Worm (Caenorhabditis elegans) whole organism, early embryonic: ENCODE data around the gene hdl-2.

Experiments
- F13C5.2 ChIP-seq: sonication (generic microtip); optimal IDR thresholded peaks from 2 replicates; lab custom pipeline; 2017; ENCODE audit warnings: mild to moderate bottlenecking, missing genetic modification characterization, inconsistent platforms, missing compliant biosample characterization
- ama-1 ChIP-seq: fragments of 150-350 bp; optimal IDR thresholded peaks from 2 replicates; lab custom pipeline; 2014
- ceh-36 ChIP-seq: sonication (generic microtip); optimal IDR thresholded peaks from 2 replicates; lab custom pipeline; 2016; ENCODE audit warnings: missing genetic modification characterization, inconsistent platforms, missing compliant biosample characterization
- flt-1 ChIP-seq: fragments of 200-800 bp; sonication (Bioruptor generic); IDR thresholded peaks from 2 replicates; pipeline ENCODE4 v1.3.6; 2022; ENCODE audit warnings: missing genetic modification characterization, missing compliant biosample characterization
- hmg-4 ChIP-seq: fragments of 200-800 bp; sonication (Bioruptor generic); optimal IDR thresholded peaks from 2 replicates; lab custom pipeline; 2018; ENCODE audit warnings: mild to moderate bottlenecking, missing genetic modification characterization, missing compliant biosample characterization
- hnd-1 ChIP-seq: sonication (generic microtip); optimal IDR thresholded peaks from 2 replicates; lab custom pipeline; 2016; ENCODE audit warnings: missing genetic modification characterization, missing compliant biosample characterization
- tbx-37 ChIP-seq: fragments of 200-800 bp; sonication (Bioruptor generic); conservative IDR thresholded peaks from 2 replicates; pipeline ENCODE4 v1.3.6; 2022; ENCODE audit warnings: missing genetic modification reagents, missing genetic modification characterization, missing compliant biosample characterization
- tra-4 ChIP-seq: sonication (generic microtip); optimal IDR thresholded peaks from 2 replicates; lab custom pipeline; 2017; ENCODE audit warnings: missing genetic modification characterization, missing compliant biosample characterization

- TF ChIP-seq ama-1 (no peak), hnd-1 (tag; lab: Kevin White, UChicago) (no peak), F13C5.2 (tag; lab: Kevin White, UChicago) (no peak), tra-4 (tag; lab: Kevin White, UChicago) (no peak), tbx-37 (GFP tag; lab: Robert Waterston, UW) (no peak), hmg-4 (GFP tag; lab: Kevin White, UChicago) (no peak), flt-1 (GFP tag; lab: Robert Waterston, UW) (no peak), ceh-36 (tag; lab: Kevin White, UChicago) (no peak)
These were observed 40.2 kb downstream of the hdl-2 start for ce11 chrIV:8914187-8914586.
